Worm (Caenorhabditis elegans): Measurements from ENCODE around the gene let-756.

The let-756 gene

DNA sequence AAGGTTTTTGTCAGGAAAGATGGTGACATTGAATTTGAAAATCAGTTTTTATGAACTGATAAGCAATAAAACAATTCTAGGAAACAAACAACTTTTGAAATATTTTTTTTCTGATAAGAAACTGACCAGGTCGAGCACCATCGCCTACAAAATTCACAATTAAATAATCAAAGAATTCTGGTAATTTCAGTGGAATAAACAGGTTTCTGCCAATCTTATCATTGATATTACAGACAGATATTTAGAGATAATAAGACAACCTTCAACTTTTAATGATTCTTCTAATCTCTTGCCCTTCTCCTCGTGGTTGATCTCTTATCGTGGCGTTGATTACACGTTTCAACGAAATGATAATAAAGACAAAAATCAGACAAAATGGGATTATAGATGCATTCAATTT is 10.5 kb upstream of the let-756 start:
- TF ChIP-seq daf-16 (GFP tag; optimal IDR thresholded peaks at IDR 0.05): peak in 1 of 2 experiments; percentile 57
- peak; percentile 95 for TF ChIP-seq daf-16 (tag; optimal IDR thresholded peaks at IDR 0.05)
- no peak for TF ChIP-seq lin-29 (GFP tag; IDR thresholded peaks at IDR 0.05)
- TF ChIP-seq unc-62 (GFP tag; optimal IDR thresholded peaks at IDR 0.05 in 1 of 2): peak in 1 of 2 experiments; percentile 72
- no peak for TF ChIP-seq unc-62 (tag; optimal IDR thresholded peaks at IDR 0.05)
- TF ChIP-seq hlh-11 (tag; optimal IDR thresholded peaks at IDR 0.05): peak; percentile 87
- peak; percentile 31 for TF ChIP-seq nhr-77 (tag; optimal IDR thresholded peaks at IDR 0.05)
- TF ChIP-seq hlh-30 (tag; optimal IDR thresholded peaks at IDR 0.05; ENCODE audit: insufficient read depth): peak; percentile 6
- no peak for TF ChIP-seq Y5F2A.4 (GFP tag; optimal IDR thresholded peaks at IDR 0.05)
- peak; percentile 76 for TF ChIP-seq nhr-48 (tag; optimal IDR thresholded peaks at IDR 0.05)
- peak; percentile 79 for TF ChIP-seq pqm-1 (tag; optimal IDR thresholded peaks at IDR 0.05)
- peak; percentile 78 for TF ChIP-seq dve-1 (tag; optimal IDR thresholded peaks at IDR 0.05; ENCODE audit: insufficient read depth)
- no peak for TF ChIP-seq egl-27 (tag; optimal IDR thresholded peaks at IDR 0.05)
- no peak for TF ChIP-seq daf-19 (GFP tag; conservative IDR thresholded peaks at IDR 0.05)
- TF ChIP-seq nhr-102 (tag; optimal IDR thresholded peaks at IDR 0.05): peak; percentile 80
- peak; percentile 59 for TF ChIP-seq nhr-28 (tag; optimal IDR thresholded peaks at IDR 0.05)
- TF ChIP-seq cey-2 (tag; optimal IDR thresholded peaks at IDR 0.05; ENCODE audit: borderline replicate concordance, insufficient read depth): peak; percentile 20
- peak; percentile 88 for TF ChIP-seq mxl-3 (GFP tag; optimal IDR thresholded peaks at IDR 0.05)
- no peak for TF ChIP-seq ZK546.5 (tag; optimal IDR thresholded peaks at IDR 0.05)
- peak in 1 of 2 experiments; percentile 76 for TF ChIP-seq mdl-1 (tag; optimal IDR thresholded peaks at IDR 0.05)
- TF ChIP-seq lsy-2 (tag; optimal IDR thresholded peaks at IDR 0.05): peak in 1 of 2 experiments; percentile 33
- peak; percentile 76 for TF ChIP-seq lin-1 (GFP tag; IDR thresholded peaks at IDR 0.05)
- peak; percentile 34; the same call in 1 of the 2 replicates for TF ChIP-seq ceh-20 (GFP tag; IDR thresholded peaks at IDR 0.05)
- TF ChIP-seq dmd-6 (GFP tag; IDR thresholded peaks at IDR 0.05): peak; percentile 86

DNA sequence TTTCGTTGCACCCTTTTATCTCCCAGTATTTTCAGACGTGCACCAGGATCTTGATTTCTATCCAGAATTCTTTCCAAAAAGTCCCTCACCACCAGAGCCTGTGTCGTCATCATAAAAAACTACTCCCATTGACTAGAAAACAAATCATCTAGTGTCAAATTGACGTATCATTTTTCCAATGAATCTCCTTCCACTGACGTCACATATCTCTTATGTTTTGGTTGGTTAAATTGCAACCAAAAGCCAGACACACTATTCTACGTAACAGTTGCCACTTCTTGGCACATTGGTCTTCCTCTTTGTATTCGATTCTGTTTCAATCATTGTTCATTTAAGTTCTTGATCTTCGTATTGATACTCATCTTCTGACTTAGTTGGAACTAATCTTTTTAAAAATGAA is 8.8 kb upstream of the let-756 start:
- peak in 1 of 2 experiments; percentile 72 for TF ChIP-seq daf-16 (GFP tag; optimal IDR thresholded peaks at IDR 0.05)
- no peak for TF ChIP-seq daf-16 (tag; optimal IDR thresholded peaks at IDR 0.05)
- TF ChIP-seq aha-1 (tag): peak; percentile 65
- peak; percentile 63 for TF ChIP-seq nhr-11 (tag; optimal IDR thresholded peaks at IDR 0.05)
- no peak for TF ChIP-seq dmd-6 (GFP tag; IDR thresholded peaks at IDR 0.05)

DNA sequence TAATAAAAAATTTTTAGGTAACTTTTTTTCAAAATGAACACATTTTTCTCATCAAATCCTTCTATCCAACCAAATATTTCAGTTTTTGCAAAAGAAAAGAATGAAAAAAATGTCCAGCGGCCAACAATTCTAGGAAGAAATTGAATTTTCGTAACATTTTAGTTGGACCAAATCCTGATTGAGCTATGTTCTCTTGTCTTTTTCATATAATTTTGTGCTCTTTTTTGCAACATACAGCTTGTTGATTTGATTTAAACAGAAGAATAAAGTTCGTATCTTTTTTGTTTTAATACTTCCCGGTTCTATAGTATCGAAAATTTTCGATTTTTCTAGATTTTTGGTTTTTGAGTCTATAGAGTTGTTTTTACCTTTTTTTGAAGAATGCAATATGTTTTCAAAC is 7.5 kb upstream of the let-756 start:
- TF ChIP-seq fkh-10 (GFP tag; optimal IDR thresholded peaks at IDR 0.05) (peak; percentile 73), nhr-11 (tag; optimal IDR thresholded peaks at IDR 0.05) (no peak)

- TF ChIP-seq jun-1 (tag; optimal IDR thresholded peaks at IDR 0.05) (no peak), hlh-30 (tag; optimal IDR thresholded peaks at IDR 0.05; ENCODE audit: insufficient read depth) (no peak), hlh-11 (tag; optimal IDR thresholded peaks at IDR 0.05) (peak; percentile 35), Y48G9A.11 (GFP tag; IDR thresholded peaks at IDR 0.05) (no peak), unc-62 (GFP tag; optimal IDR thresholded peaks at IDR 0.05 in 1 of 2) (peak in 1 of 2 experiments; percentile 74), unc-62 (tag; optimal IDR thresholded peaks at IDR 0.05) (no peak), T20F7.1 (GFP tag; optimal IDR thresholded peaks at IDR 0.05) (no peak), set-16 (GFP tag; IDR thresholded peaks at IDR 0.05) (no peak), lin-15B (tag; optimal IDR thresholded peaks at IDR 0.05) (no peak), lin-39 (tag; optimal IDR thresholded peaks at IDR 0.05) (no peak), unc-39 (tag; optimal IDR thresholded peaks at IDR 0.05) (no peak), nhr-11 (tag; optimal IDR thresholded peaks at IDR 0.05) (no peak), snpc-1.2 (GFP tag; IDR thresholded peaks at IDR 0.05) (no peak), daf-16 (GFP tag; optimal IDR thresholded peaks at IDR 0.05) (peak in 1 of 2 experiments; percentile 64), daf-16 (tag; optimal IDR thresholded peaks at IDR 0.05) (no peak), pha-4 (GFP tag; IDR thresholded peaks at IDR 0.05) (no peak), pha-4 (tag; optimal IDR thresholded peaks at IDR 0.05) (no peak), mes-2 (tag; optimal IDR thresholded peaks at IDR 0.05; ENCODE audit: poor library complexity, severe bottlenecking) (no peak), nhr-237 (tag; optimal IDR thresholded peaks at IDR 0.05) (no peak), attf-4 (tag; optimal IDR thresholded peaks at IDR 0.05) (no peak), vab-7 (GFP tag; IDR thresholded peaks at IDR 0.05) (no peak)
Observed at ce11 chrIII:6402346-6402745, 4.6 kb upstream of the let-756 start.
